Worm (Caenorhabditis elegans) whole organism, L3 larva: ENCODE data around the gene spe-26.

Source experiments
- R02D3.7 ChIP-seq: fragments of 150-350 bp; optimal IDR thresholded peaks from 2 replicates; lab custom pipeline; 2014; ENCODE audit warnings: missing biosample characterization, missing genetic modification characterization
- ZK546.5 ChIP-seq: sonication (generic microtip); optimal IDR thresholded peaks from 2 replicates; lab custom pipeline; 2017; ENCODE audit warnings: missing biosample characterization, missing genetic modification characterization
- ama-1 ChIP-seq: fragments of 150-350 bp; optimal IDR thresholded peaks from 2 replicates; lab custom pipeline; 2018
- ceh-16 ChIP-seq: sonication (generic microtip); optimal IDR thresholded peaks from 2 replicates; lab custom pipeline; 2017; ENCODE audit warnings: missing biosample characterization, missing genetic modification characterization
- ceh-82 ChIP-seq: fragments of 150-350 bp; optimal IDR thresholded peaks from 2 replicates; lab custom pipeline; 2014; ENCODE audit warnings: missing biosample characterization, missing genetic modification characterization
- ceh-9 ChIP-seq: sonication (generic microtip); optimal IDR thresholded peaks from 2 replicates; lab custom pipeline; 2018; ENCODE audit warnings: missing biosample characterization, missing genetic modification characterization
- daf-12 ChIP-seq: fragments of 150-350 bp; optimal IDR thresholded peaks from 2 replicates; lab custom pipeline; 2014; ENCODE audit warnings: missing biosample characterization, missing genetic modification reagents, missing genetic modification characterization
- egl-27 ChIP-seq: sonication (generic microtip); optimal IDR thresholded peaks from 4 replicates; lab custom pipeline; 2017; ENCODE audit warnings: missing biosample characterization, missing genetic modification reagents, missing genetic modification characterization
- egl-5 ChIP-seq: fragments of 150-350 bp; optimal IDR thresholded peaks from 2 replicates; lab custom pipeline; 2017; ENCODE audit warnings: missing biosample characterization, missing genetic modification reagents, missing genetic modification characterization, inconsistent platforms
- elt-1 ChIP-seq: fragments of 150-350 bp; optimal IDR thresholded peaks from 2 replicates; lab custom pipeline; 2014; ENCODE audit warnings: missing biosample characterization, missing genetic modification characterization
- elt-2 ChIP-seq: sonication (generic microtip); optimal IDR thresholded peaks from 2 replicates; lab custom pipeline; 2016; ENCODE audit warnings: missing genetic modification reagents, mild to moderate bottlenecking, missing genetic modification characterization, missing compliant biosample characterization
- eor-1 ChIP-seq, 2 experiments: fragments of 150-350 bp; optimal IDR thresholded peaks; 2 replicates each; lab custom pipeline; 2014 to 2018; ENCODE audit warnings: missing biosample characterization in 2 of 2, missing genetic modification characterization in 2 of 2
- fkh-10 ChIP-seq: sonication (generic microtip); optimal IDR thresholded peaks from 2 replicates; lab custom pipeline; 2017; ENCODE audit warnings: missing biosample characterization, missing genetic modification reagents, missing genetic modification characterization
- fkh-2 ChIP-seq: fragments of 150-350 bp; optimal IDR thresholded peaks from 2 replicates; lab custom pipeline; 2014; ENCODE audit warnings: missing biosample characterization, missing genetic modification reagents, missing genetic modification characterization
- fos-1 ChIP-seq: fragments of 150-350 bp; optimal IDR thresholded peaks from 2 replicates; lab custom pipeline; 2014; ENCODE audit warnings: missing biosample characterization, missing genetic modification characterization
- hmg-11 ChIP-seq: sonication (generic microtip); optimal IDR thresholded peaks from 2 replicates; lab custom pipeline; 2016; ENCODE audit warnings: missing genetic modification characterization, missing compliant biosample characterization
- jun-1 ChIP-seq: fragments of 150-350 bp; optimal IDR thresholded peaks from 2 replicates; lab custom pipeline; 2014; ENCODE audit warnings: missing biosample characterization, missing genetic modification reagents, missing genetic modification characterization
- lin-15B ChIP-seq: fragments of 150-350 bp; optimal IDR thresholded peaks from 2 replicates; lab custom pipeline; 2014; ENCODE audit warnings: missing biosample characterization, missing genetic modification characterization
- lin-39 ChIP-seq: fragments of 150-350 bp; optimal IDR thresholded peaks from 2 replicates; lab custom pipeline; 2018; ENCODE audit warnings: missing biosample characterization, missing genetic modification reagents, missing genetic modification characterization
- lsy-12 ChIP-seq: sonication (generic microtip); optimal IDR thresholded peaks from 2 replicates; lab custom pipeline; 2016; ENCODE audit warnings: mild to moderate bottlenecking, missing genetic modification characterization, missing compliant biosample characterization
- mdl-1 ChIP-seq: fragments of 150-350 bp; optimal IDR thresholded peaks from 2 replicates; lab custom pipeline; 2014; ENCODE audit warnings: missing biosample characterization, missing genetic modification characterization
- mml-1 ChIP-seq: fragments of 150-350 bp; sonication (generic microtip); optimal IDR thresholded peaks from 3 replicates; lab custom pipeline; 2014; ENCODE audit warnings: missing biosample characterization, missing genetic modification characterization
- nfya-1 ChIP-seq: sonication (generic microtip); optimal IDR thresholded peaks from 2 replicates; lab custom pipeline; 2017; ENCODE audit warnings: missing genetic modification characterization, mild to moderate bottlenecking, missing compliant biosample characterization, antibody characterized with exemption, moderate library complexity; ENCODE audit not compliant: insufficient read depth
- nhr-12 ChIP-seq: fragments of 150-350 bp; optimal IDR thresholded peaks from 2 replicates; lab custom pipeline; 2014; ENCODE audit warnings: missing biosample characterization, missing genetic modification characterization
- nhr-23 ChIP-seq: fragments of 150-350 bp; optimal IDR thresholded peaks from 2 replicates; lab custom pipeline; 2014; ENCODE audit warnings: missing biosample characterization, missing genetic modification reagents, missing genetic modification characterization
- nhr-25 ChIP-seq: sonication (generic microtip); optimal IDR thresholded peaks from 2 replicates; lab custom pipeline; 2017; ENCODE audit warnings: missing biosample characterization, missing genetic modification characterization
- nhr-28 ChIP-seq: fragments of 150-350 bp; optimal IDR thresholded peaks from 2 replicates; lab custom pipeline; 2014; ENCODE audit warnings: missing biosample characterization, missing genetic modification characterization
- nhr-43 ChIP-seq: sonication (generic microtip); optimal IDR thresholded peaks from 2 replicates; lab custom pipeline; 2016; ENCODE audit warnings: mild to moderate bottlenecking, missing genetic modification characterization, missing compliant biosample characterization; ENCODE audit not compliant: poor library complexity, severe bottlenecking
- nhr-67 ChIP-seq: fragments of 150-350 bp; optimal IDR thresholded peaks from 2 replicates; lab custom pipeline; 2014; ENCODE audit warnings: missing biosample characterization, missing genetic modification characterization
- nhr-76 ChIP-seq: fragments of 150-350 bp; sonication (generic microtip); optimal IDR thresholded peaks from 5 replicates; lab custom pipeline; 2014; ENCODE audit warnings: missing biosample characterization, missing genetic modification characterization
- nhr-77 ChIP-seq: fragments of 150-350 bp; optimal IDR thresholded peaks from 2 replicates; lab custom pipeline; 2014; ENCODE audit warnings: missing biosample characterization, missing genetic modification characterization
- pha-4 ChIP-seq: fragments of 150-350 bp; optimal IDR thresholded peaks from 2 replicates; lab custom pipeline; 2014; ENCODE audit warnings: missing biosample characterization, missing genetic modification reagents, missing genetic modification characterization
- pqm-1 ChIP-seq: fragments of 150-350 bp; optimal IDR thresholded peaks from 2 replicates; lab custom pipeline; 2017; ENCODE audit warnings: missing biosample characterization, missing genetic modification characterization, inconsistent platforms
- sea-2 ChIP-seq: fragments of 150-350 bp; sonication (generic microtip); optimal IDR thresholded peaks from 4 replicates; lab custom pipeline; 2014; ENCODE audit warnings: missing biosample characterization, missing genetic modification reagents, missing genetic modification characterization
- skn-1 ChIP-seq: fragments of 150-350 bp; optimal IDR thresholded peaks from 2 replicates; lab custom pipeline; 2014; ENCODE audit warnings: missing biosample characterization, missing genetic modification characterization
- snpc-4 ChIP-seq: fragments of 150-350 bp; optimal IDR thresholded peaks from 2 replicates; lab custom pipeline; 2014; ENCODE audit warnings: missing biosample characterization, missing genetic modification characterization
- unc-39 ChIP-seq: sonication (generic microtip); optimal IDR thresholded peaks from 4 replicates; lab custom pipeline; 2017; ENCODE audit warnings: missing biosample characterization, missing genetic modification characterization
- unc-62 ChIP-seq: fragments of 150-350 bp; sonication (generic microtip); optimal IDR thresholded peaks from 4 replicates; lab custom pipeline; 2014; ENCODE audit warnings: missing biosample characterization, missing genetic modification reagents, missing genetic modification characterization
- zag-1 ChIP-seq: fragments of 150-350 bp; optimal IDR thresholded peaks from 2 replicates; lab custom pipeline; 2014; ENCODE audit warnings: missing biosample characterization, missing genetic modification characterization
- ztf-11 ChIP-seq: fragments of 150-350 bp; optimal IDR thresholded peaks from 2 replicates; lab custom pipeline; 2014; ENCODE audit warnings: missing biosample characterization, missing genetic modification characterization
- ztf-4 ChIP-seq: fragments of 150-350 bp; optimal IDR thresholded peaks from 2 replicates; lab custom pipeline; 2014; ENCODE audit warnings: missing biosample characterization, missing genetic modification characterization

The spe-26 gene

DNA sequence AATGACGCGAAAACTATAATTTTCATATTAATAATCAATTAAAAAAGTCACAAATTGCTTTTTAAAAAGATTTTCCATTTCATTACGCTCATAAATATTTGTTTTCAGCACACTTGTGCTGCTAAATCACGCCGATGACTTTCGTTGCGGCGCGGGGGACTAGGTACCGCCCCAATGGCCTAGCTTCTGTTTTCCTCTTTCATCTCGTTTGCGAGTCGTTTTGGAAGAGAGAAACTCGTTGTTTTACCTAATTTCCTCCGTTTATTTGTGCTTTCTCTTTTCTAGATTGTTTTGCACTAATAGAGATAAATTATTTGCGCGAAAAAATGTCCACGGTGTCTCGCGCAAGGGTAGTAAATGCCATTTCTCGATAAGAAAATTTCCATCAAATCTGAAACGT, 10.7 kb downstream of the spe-26 start:
- TF ChIP-seq ztf-4 (tag; lab: Kevin White, UChicago) (no peak), ceh-82 (tag; lab: Kevin White, UChicago) (no peak), egl-5 (tag; lab: Kevin White, UChicago) (no peak)

DNA sequence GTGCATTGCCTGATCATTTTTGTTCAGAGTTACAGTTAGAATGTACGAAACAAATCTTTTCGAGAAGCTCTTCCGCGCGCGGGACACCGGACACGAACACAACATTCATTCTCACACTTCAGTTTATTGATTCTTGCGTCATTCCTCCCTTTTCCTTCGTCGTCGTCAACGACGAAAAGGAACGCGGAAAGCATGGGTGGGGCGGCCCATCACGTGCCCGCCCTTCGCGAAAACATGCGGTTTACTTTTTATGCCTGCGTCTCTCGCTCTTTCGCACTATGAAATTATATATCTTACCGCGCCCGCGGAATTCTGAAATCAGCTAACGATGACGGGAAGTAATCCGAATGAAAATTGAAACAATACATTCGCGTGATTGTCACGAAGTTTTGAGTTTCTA, 11.1 kb downstream of the spe-26 start:
- peak; percentile 54 for TF ChIP-seq snpc-4
- no peak for TF ChIP-seq ceh-82 (tag; lab: Kevin White, UChicago)
- peak; percentile 81 for TF ChIP-seq nhr-43 (tag; lab: Kevin White, UChicago)
- peak; percentile 7 for TF ChIP-seq lin-15B (tag; lab: Kevin White, UChicago)
- peak; percentile 90 for TF ChIP-seq ama-1 (lab: Kevin White, UChicago)
- no peak for TF ChIP-seq nhr-28 (tag; lab: Kevin White, UChicago)
- peak; percentile 33 for TF ChIP-seq elt-2 (tag; lab: Kevin White, UChicago)
- TF ChIP-seq unc-62 (GFP tag; lab: Kevin White, UChicago): no peak
- peak; percentile 60 for TF ChIP-seq nhr-23
- peak; percentile 39 for TF ChIP-seq ztf-4 (tag; lab: Kevin White, UChicago)
- TF ChIP-seq lin-39: peak; percentile 58
- peak; percentile 52 for TF ChIP-seq pha-4
- peak; percentile 49 for TF ChIP-seq mml-1
- no peak for TF ChIP-seq nhr-76 (tag; lab: Kevin White, UChicago)
- peak; percentile 45 for TF ChIP-seq lsy-12
- TF ChIP-seq nhr-12 (tag; lab: Kevin White, UChicago): no peak
- TF ChIP-seq nhr-25 (tag; lab: Kevin White, UChicago): peak; percentile 13
- TF ChIP-seq egl-5 (tag; lab: Kevin White, UChicago): peak; percentile 82
- peak; percentile 47 for TF ChIP-seq hmg-11 (tag; lab: Kevin White, UChicago)
- TF ChIP-seq zag-1: no peak
- TF ChIP-seq nfya-1 (tag; lab: Kevin White, UChicago): peak; percentile 54
- TF ChIP-seq ceh-9 (tag; lab: Kevin White, UChicago): no peak
- peak; percentile 35 for TF ChIP-seq mdl-1 (tag; lab: Kevin White, UChicago)
- no peak for TF ChIP-seq fkh-2 (tag; lab: Kevin White, UChicago)
- TF ChIP-seq egl-27 (tag; lab: Kevin White, UChicago): no peak

DNA sequence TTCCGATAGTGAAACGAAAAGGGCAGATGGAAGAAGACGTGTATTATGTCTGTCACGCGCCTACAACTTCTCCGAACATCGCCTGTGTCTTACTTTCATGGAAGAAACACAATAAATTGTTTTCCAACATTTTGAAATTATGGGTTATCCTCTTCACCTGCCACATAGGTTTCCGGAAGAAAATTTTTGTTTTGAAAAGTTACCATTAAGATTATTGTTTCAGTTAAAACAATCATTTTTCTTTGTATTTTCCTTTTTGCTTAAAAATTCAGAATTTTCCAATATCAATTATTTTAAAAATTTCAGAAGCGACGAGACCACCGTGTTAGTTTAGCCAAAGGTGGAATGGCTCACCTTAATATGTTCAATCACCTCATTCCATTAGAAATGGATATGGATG, 17.1 kb downstream of the spe-26 start, which contains the start of gene mask-1:
TSS of gene mask-1 (plus strand) at position 301 of the 400 bp plus-strand sequence.
- TF ChIP-seq nhr-28 (tag; lab: Kevin White, UChicago) (no peak), pqm-1 (tag; lab: Kevin White, UChicago) (no peak), sea-2 (GFP tag; lab: Kevin White, UChicago) (no peak), jun-1 (no peak), nhr-23 (no peak), eor-1 (tag; optimal IDR thresholded peaks at IDR 0.05; lab: Kevin White, UChicago) (no peak), ZK546.5 (tag; lab: Kevin White, UChicago) (no peak), unc-62 (GFP tag; lab: Kevin White, UChicago) (no peak), ceh-82 (tag; lab: Kevin White, UChicago) (no peak), fos-1 (tag; lab: Kevin White, UChicago) (no peak), mml-1 (no peak), ztf-4 (tag; lab: Kevin White, UChicago) (no peak), R02D3.7 (tag; lab: Kevin White, UChicago) (no peak), nfya-1 (tag; lab: Kevin White, UChicago) (no peak), elt-2 (tag; lab: Kevin White, UChicago) (no peak), lin-39 (no peak), nhr-43 (tag; lab: Kevin White, UChicago) (no peak), pha-4 (no peak)

DNA sequence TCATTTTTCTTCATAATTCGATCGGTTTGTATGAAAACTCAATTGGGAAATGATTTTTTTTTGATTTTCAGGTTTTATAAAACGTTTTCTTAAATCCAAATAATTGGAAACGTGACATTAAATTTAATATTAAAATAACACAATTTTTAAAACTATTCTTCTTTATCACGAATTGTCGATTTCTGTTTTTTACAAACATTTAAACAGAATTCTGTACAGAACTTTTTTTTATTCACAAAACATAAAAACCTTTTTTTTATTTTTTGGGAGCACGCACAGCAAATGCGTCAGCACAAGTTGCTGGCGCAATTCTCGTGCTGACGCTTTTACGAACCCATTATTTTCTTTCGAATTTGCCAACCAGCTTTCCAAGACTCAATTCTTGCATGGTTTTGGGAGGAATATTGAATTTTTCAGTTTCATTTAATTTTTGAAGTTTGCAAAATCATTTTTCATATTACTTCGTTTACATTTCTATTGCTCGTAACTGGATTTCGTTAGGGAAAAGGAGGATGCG, 17.9 kb downstream of the spe-26 start, which contains the start of gene mpz-5:
TSS of gene mpz-5 (minus strand) at position 51 of the 517 bp plus-strand sequence.
- TF ChIP-seq nhr-12 (tag; lab: Kevin White, UChicago) (no peak), daf-12 (tag; lab: Kevin White, UChicago) (no peak), unc-39 (tag; lab: Kevin White, UChicago) (no peak), skn-1 (tag; lab: Kevin White, UChicago) (no peak), hmg-11 (tag; lab: Kevin White, UChicago) (peak; percentile 78), nhr-28 (tag; lab: Kevin White, UChicago) (no peak), nhr-25 (tag; lab: Kevin White, UChicago) (peak; percentile 25), lsy-12 (peak; percentile 42), fkh-10 (GFP tag; lab: Kevin White, UChicago) (no peak), ztf-11 (tag; lab: Kevin White, UChicago) (no peak), nhr-67 (tag; lab: Kevin White, UChicago) (no peak), fos-1 (tag; lab: Kevin White, UChicago) (no peak), ZK546.5 (tag; lab: Kevin White, UChicago) (no peak), mdl-1 (tag; lab: Kevin White, UChicago) (no peak), ama-1 (lab: Kevin White, UChicago) (no peak), egl-27 (tag; lab: Kevin White, UChicago) (no peak), nhr-23 (peak; percentile 77), egl-5 (tag; lab: Kevin White, UChicago) (peak; percentile 91), nhr-76 (tag; lab: Kevin White, UChicago) (no peak), mml-1 (no peak), lin-39 (no peak), elt-1 (no peak), ztf-4 (tag; lab: Kevin White, UChicago) (no peak), ceh-16 (tag; lab: Kevin White, UChicago) (no peak), pqm-1 (tag; lab: Kevin White, UChicago) (peak; percentile 23), sea-2 (GFP tag; lab: Kevin White, UChicago) (no peak), jun-1 (peak; percentile 19), elt-2 (tag; lab: Kevin White, UChicago) (peak; percentile 20), zag-1 (no peak), nhr-77 (tag; lab: Kevin White, UChicago) (peak; percentile 19), R02D3.7 (tag; lab: Kevin White, UChicago) (peak; percentile 13), nhr-43 (tag; lab: Kevin White, UChicago) (no peak), nfya-1 (tag; lab: Kevin White, UChicago) (peak; percentile 72), ceh-9 (tag; lab: Kevin White, UChicago) (no peak)
